Worm (Caenorhabditis elegans) whole organism, midembryonic: ENCODE data around the gene srbc-77.

Experiments used
- T22C8.4 ChIP-seq: fragments of 200-800 bp; sonication (Bioruptor generic); IDR thresholded peaks from 2 replicates; pipeline ENCODE4 v1.3.6; 2022; ENCODE audit warnings: missing genetic modification characterization, missing compliant biosample characterization
- cog-1 ChIP-seq: sonication (generic microtip); optimal IDR thresholded peaks from 2 replicates; lab custom pipeline; 2016; ENCODE audit warnings: missing genetic modification characterization, missing compliant biosample characterization
- flt-1 ChIP-seq: fragments of 200-800 bp; sonication (Bioruptor generic); IDR thresholded peaks from 2 replicates; pipeline ENCODE4 v1.3.6; 2022; ENCODE audit warnings: missing genetic modification characterization, missing compliant biosample characterization
- klf-2 ChIP-seq: fragments of 200-800 bp; sonication (Bioruptor generic); conservative IDR thresholded peaks from 2 replicates; pipeline ENCODE4 v1.3.6; 2022; ENCODE audit warnings: missing genetic modification reagents, missing genetic modification characterization, missing compliant biosample characterization
- med-1 ChIP-seq: sonication (generic microtip); optimal IDR thresholded peaks from 2 replicates; lab custom pipeline; 2017; ENCODE audit warnings: missing genetic modification characterization, mild to moderate bottlenecking, missing compliant biosample characterization, antibody characterized with exemption, missing genetic modification reagents; ENCODE audit not compliant: insufficient read depth
- ref-1 ChIP-seq: fragments of 200-800 bp; sonication (Bioruptor generic); conservative IDR thresholded peaks from 2 replicates; pipeline ENCODE4 v1.3.6; 2022; ENCODE audit warnings: missing genetic modification reagents, missing genetic modification characterization, missing compliant biosample characterization
- tab-1 ChIP-seq: fragments of 200-800 bp; sonication (Bioruptor generic); IDR thresholded peaks from 2 replicates; pipeline ENCODE4 v1.3.6; 2022; ENCODE audit warnings: missing genetic modification characterization, missing compliant biosample characterization
- ztf-23 ChIP-seq: fragments of 200-800 bp; sonication (Bioruptor generic); IDR thresholded peaks from 2 replicates; pipeline ENCODE4 v1.3.6; 2022; ENCODE audit warnings: missing genetic modification reagents, missing genetic modification characterization, missing compliant biosample characterization
- ztf-29 ChIP-seq: fragments of 200-800 bp; sonication (Bioruptor generic); IDR thresholded peaks from 2 replicates; pipeline ENCODE4 v1.3.6; 2022; ENCODE audit warnings: missing genetic modification reagents, missing genetic modification characterization, missing compliant biosample characterization

Gene srbc-77

ce11 chrV:15974836-15975235 is 44.9 kb downstream of the srbc-77 start, which contains the start of gene sru-22:
sru-22 (minus strand) TSS chrV:15974936.
- TF ChIP-seq ztf-29 (GFP tag; lab: Robert Waterston, UW) (no peak), tab-1 (GFP tag; lab: Robert Waterston, UW) (no peak), klf-2 (GFP tag; lab: Robert Waterston, UW) (no peak), med-1 (no peak), T22C8.4 (GFP tag; lab: Robert Waterston, UW) (no peak), ztf-23 (GFP tag; lab: Robert Waterston, UW) (no peak), ref-1 (no peak), cog-1 (tag; lab: Kevin White, UChicago) (no peak), flt-1 (GFP tag; lab: Robert Waterston, UW) (no peak)

- TF ChIP-seq flt-1 (GFP tag; lab: Robert Waterston, UW), result no peak
- TF ChIP-seq tab-1 (GFP tag; lab: Robert Waterston, UW), result no peak
- TF ChIP-seq ztf-23 (GFP tag; lab: Robert Waterston, UW), result no peak
- no peak for TF ChIP-seq ztf-29 (GFP tag; lab: Robert Waterston, UW)
- no peak for TF ChIP-seq T22C8.4 (GFP tag; lab: Robert Waterston, UW)
- TF ChIP-seq ref-1, result no peak
- TF ChIP-seq med-1, result no peak
- TF ChIP-seq klf-2 (GFP tag; lab: Robert Waterston, UW), result no peak
- no peak for TF ChIP-seq cog-1 (tag; lab: Kevin White, UChicago)
These were observed 45.9 kb downstream of the srbc-77 start, which contains the start of gene clec-232 for ce11 chrV:15975845-15976244. clec-232 (plus strand) TSS chrV:15976145.

DNA sequence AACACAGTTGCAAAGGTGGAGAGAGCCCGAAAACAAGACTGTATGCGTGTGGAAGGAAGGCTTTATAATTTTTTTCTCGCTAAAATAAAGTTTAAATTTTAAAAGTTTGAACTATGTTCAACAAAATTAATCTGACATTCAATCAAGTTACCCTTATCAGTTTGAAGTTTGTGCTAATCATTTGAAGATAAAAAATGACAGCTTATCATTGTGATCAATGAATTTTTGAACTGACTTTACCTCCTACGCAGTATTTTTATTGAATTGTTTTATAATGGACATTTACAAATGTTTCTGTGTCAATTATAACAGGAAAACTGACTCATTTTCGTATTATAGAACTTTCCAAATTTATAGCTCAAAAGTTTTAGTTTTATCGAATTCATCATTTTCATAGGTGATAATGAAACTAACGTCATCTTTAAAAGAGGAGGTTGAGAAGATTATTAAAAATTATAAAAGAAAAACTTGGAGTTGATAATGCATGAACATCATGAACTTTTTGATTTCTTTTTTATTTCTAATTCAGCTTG is 48.3 kb downstream of the srbc-77 start, which contains the start of gene oac-20:
Gene oac-20 (plus strand): TSS at position 483 of the 533 bp plus-strand sequence.
- TF ChIP-seq klf-2 (GFP tag; lab: Robert Waterston, UW) (no peak), T22C8.4 (GFP tag; lab: Robert Waterston, UW) (no peak), cog-1 (tag; lab: Kevin White, UChicago) (no peak), ref-1 (no peak), flt-1 (GFP tag; lab: Robert Waterston, UW) (no peak)
